Worm (Caenorhabditis elegans) whole organism, mixed stage, embryonic: ENCODE results near the gene F43D2.7.

Experiments used
- lin-13 ChIP-seq: fragments of 150-350 bp; optimal IDR thresholded peaks from 2 replicates; lab custom pipeline; 2014; ENCODE audit warnings: missing biosample characterization, missing genetic modification characterization
- lsy-2 ChIP-seq: fragments of 150-350 bp; optimal IDR thresholded peaks from 2 replicates; lab custom pipeline; 2014; ENCODE audit warnings: missing biosample characterization, missing genetic modification characterization
- nhr-237 ChIP-seq: fragments of 150-350 bp; optimal IDR thresholded peaks from 2 replicates; lab custom pipeline; 2014; ENCODE audit warnings: missing biosample characterization, missing genetic modification characterization
- nhr-28 ChIP-seq: fragments of 150-350 bp; optimal IDR thresholded peaks from 2 replicates; lab custom pipeline; 2014; ENCODE audit warnings: missing biosample characterization, missing genetic modification characterization
- nhr-76 ChIP-seq: sonication (generic microtip); optimal IDR thresholded peaks from 2 replicates; lab custom pipeline; 2017; ENCODE audit warnings: missing biosample characterization, missing genetic modification characterization
- sem-2 ChIP-seq: fragments of 200-800 bp; sonication (Bioruptor generic); optimal IDR thresholded peaks from 2 replicates; lab custom pipeline; 2018; ENCODE audit warnings: mild to moderate bottlenecking, missing genetic modification characterization, missing compliant biosample characterization
- snpc-4 ChIP-seq: fragments of 150-350 bp; optimal IDR thresholded peaks from 2 replicates; lab custom pipeline; 2014; ENCODE audit warnings: missing biosample characterization, missing genetic modification characterization
- zip-8 ChIP-seq: fragments of 150-350 bp; optimal IDR thresholded peaks from 2 replicates; lab custom pipeline; 2014; ENCODE audit warnings: missing biosample characterization, missing genetic modification characterization
- ztf-11 ChIP-seq: fragments of 150-350 bp; optimal IDR thresholded peaks from 2 replicates; lab custom pipeline; 2014; ENCODE audit warnings: missing biosample characterization, missing genetic modification characterization

- TF ChIP-seq lsy-2 (no peak), nhr-237 (no peak), nhr-76 (tag; lab: Kevin White, UChicago) (no peak), lin-13 (no peak), sem-2 (GFP tag; lab: Kevin White, UChicago) (no peak), ztf-11 (tag; lab: Kevin White, UChicago) (no peak), nhr-28 (tag; lab: Kevin White, UChicago) (no peak), zip-8 (tag; lab: Kevin White, UChicago) (no peak), snpc-4 (no peak)
Measured at ce11 chrV:14633319-14633718, 6.7 kb downstream of the F43D2.7 start.
